Fruit fly (Drosophila melanogaster): ENCODE measurements around the gene CG31688.

CG31688 gene

DNA sequence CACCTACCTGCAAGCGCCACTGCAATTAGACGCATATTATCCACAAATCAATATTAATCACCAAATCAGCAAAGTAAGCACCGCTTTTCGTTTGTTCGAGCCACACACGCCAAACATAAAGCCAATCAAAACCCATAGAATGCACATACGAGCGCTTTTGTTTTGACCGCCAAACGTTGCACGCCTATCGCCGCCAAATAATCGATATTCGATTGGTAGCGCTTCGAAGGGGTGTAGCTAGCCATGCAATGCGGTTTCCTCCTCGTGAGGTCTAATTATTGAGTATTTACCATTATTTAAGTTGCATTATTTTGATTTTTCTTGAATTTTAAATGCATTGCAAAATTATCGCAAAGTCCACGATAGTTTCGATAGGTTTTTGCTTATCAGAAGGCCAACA, 1.4 kb downstream of the CG31688 start (continued):
- TF ChIP-seq ato (GFP tag; IDR thresholded peaks at IDR 0.05; ENCODE audit: partially characterized antibody), result peak; percentile 57
- no peak for TF ChIP-seq CG17361 (GFP tag; IDR thresholded peaks at IDR 0.05)
- TF ChIP-seq Bgb (GFP tag; IDR thresholded peaks at IDR 0.05; ENCODE audit: partially characterized antibody), result peak; percentile 65
- no peak for TF ChIP-seq org-1 (GFP tag; optimal IDR thresholded peaks at IDR 0.05)
- TF ChIP-seq maf-S (GFP tag; optimal IDR thresholded peaks at IDR 0.05), result no peak
- no peak for TF ChIP-seq B-H1 (GFP tag; IDR thresholded peaks at IDR 0.05)
- peak; percentile 79 for TF ChIP-seq Dp (GFP tag; optimal IDR thresholded peaks at IDR 0.05)
- TF ChIP-seq CG31441 (GFP tag; IDR thresholded peaks at IDR 0.05), result no peak
- no peak for TF ChIP-seq H2.0 (GFP tag; IDR thresholded peaks at IDR 0.05)
- TF ChIP-seq CG32772 (GFP tag; IDR thresholded peaks at IDR 0.05), result no peak
- no peak for TF ChIP-seq CG16863 (GFP tag; optimal IDR thresholded peaks at IDR 0.05)
- no peak for TF ChIP-seq CG14667 (GFP tag; IDR thresholded peaks at IDR 0.05)
- TF ChIP-seq CG13123 (GFP tag; optimal IDR thresholded peaks at IDR 0.05), result no peak
- TF ChIP-seq Dref (GFP tag; IDR thresholded peaks at IDR 0.05), result peak; percentile 66
- peak; percentile 72 for TF ChIP-seq zen2 (GFP tag; IDR thresholded peaks at IDR 0.05; ENCODE audit: partially characterized antibody)
- no peak for TF ChIP-seq CG13296 (GFP tag; optimal IDR thresholded peaks at IDR 0.05)
- no peak for TF ChIP-seq nerfin-1 (tag; optimal IDR thresholded peaks at IDR 0.05)
- TF ChIP-seq CG11560 (tag; IDR thresholded peaks at IDR 0.05), result no peak; the same call in 2 of the 3 replicates
- TF ChIP-seq luna (GFP tag; optimal IDR thresholded peaks at IDR 0.05), result no peak
- peak; percentile 72 for TF ChIP-seq CG2116 (GFP tag; optimal IDR thresholded peaks at IDR 0.05)
- no peak for TF ChIP-seq B-H2 (GFP tag; optimal IDR thresholded peaks at IDR 0.05)
- TF ChIP-seq pita (GFP tag; optimal IDR thresholded peaks at IDR 0.05), result no peak
- TF ChIP-seq Lhr (GFP tag; optimal IDR thresholded peaks at IDR 0.05), result peak; percentile 6
- no peak for TF ChIP-seq Lpt (GFP tag; optimal IDR thresholded peaks at IDR 0.05)
- TF ChIP-seq CG7963 (GFP tag; IDR thresholded peaks at IDR 0.05; ENCODE audit: partially characterized antibody), result peak; percentile 63; the same call in 1 of the 3 replicates
- TF ChIP-seq CG6791 (GFP tag; IDR thresholded peaks at IDR 0.05; ENCODE audit: partially characterized antibody), result peak; percentile 79
- TF ChIP-seq sisA (GFP tag; IDR thresholded peaks at IDR 0.05), result no peak
- peak; percentile 84 for TF ChIP-seq Dll (GFP tag; IDR thresholded peaks at IDR 0.05; ENCODE audit: partially characterized antibody)
- TF ChIP-seq Scr (GFP tag; IDR thresholded peaks at IDR 0.05; ENCODE audit: partially characterized antibody), result peak; percentile 73
- no peak for TF ChIP-seq tap (tag; optimal IDR thresholded peaks at IDR 0.05)

DNA sequence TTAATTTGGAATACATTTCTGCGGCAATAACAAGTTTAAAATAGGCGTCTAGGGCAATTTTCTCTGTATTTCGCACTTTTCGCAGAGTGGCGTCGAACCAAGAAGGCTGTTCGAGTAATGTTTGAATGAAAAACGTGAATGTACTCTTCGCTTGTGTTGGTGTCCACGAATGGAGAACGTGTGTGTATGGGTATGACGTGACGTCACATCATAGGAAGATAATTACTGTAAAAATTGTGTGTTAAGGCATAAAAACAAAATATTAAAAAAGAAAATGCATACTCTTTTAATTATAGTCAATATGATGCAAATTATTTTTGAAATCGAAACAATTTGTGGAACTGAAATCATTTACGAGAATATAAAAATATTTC, 2.4 kb downstream of the CG31688 start:
- TF ChIP-seq CG6689 (GFP tag; IDR thresholded peaks at IDR 0.05) (peak; percentile 26; the same call in 1 of the 2 replicates), CG2712 (tag; optimal IDR thresholded peaks at IDR 0.05) (peak; percentile 13), sens (GFP tag) (peak; percentile 85), slbo (GFP tag; IDR thresholded peaks at IDR 0.05) (no peak), CG9437 (GFP tag; optimal IDR thresholded peaks at IDR 0.05) (peak; percentile 50), CG2199 (GFP tag; IDR thresholded peaks at IDR 0.05) (no peak), cg (GFP tag; optimal IDR thresholded peaks at IDR 0.05) (peak; percentile 38)

DNA sequence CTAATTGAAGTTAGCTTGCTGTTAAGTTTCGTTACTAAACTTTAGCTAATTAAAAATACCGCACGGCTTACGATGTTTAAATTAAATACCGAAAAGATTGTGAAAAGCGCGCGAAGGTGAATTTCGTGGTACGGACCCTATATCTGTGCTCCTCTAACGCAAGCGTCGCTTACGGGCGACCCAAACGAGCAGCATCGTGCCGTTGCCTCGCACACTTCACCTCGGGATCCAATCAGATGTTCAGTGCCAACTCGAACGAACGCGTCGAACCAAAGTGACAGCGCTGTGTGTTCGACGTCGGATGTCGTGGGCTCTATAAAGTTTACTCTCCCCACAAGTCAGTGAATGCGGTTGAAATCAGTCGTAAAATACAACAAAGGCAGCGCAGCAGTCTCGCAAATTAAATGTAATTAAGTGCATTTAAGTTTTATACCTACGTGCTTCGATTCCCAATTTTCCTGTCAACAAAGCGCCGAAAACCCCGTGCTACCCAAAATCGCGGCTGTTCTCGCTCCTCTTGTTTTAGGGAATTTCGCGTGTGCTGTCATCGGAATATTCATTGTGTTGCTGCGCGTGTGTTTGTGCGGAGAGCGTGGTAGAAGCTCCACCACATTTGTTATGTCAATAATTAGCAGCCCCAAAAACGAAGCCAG, 2.9 kb downstream of the CG31688 start:
- TF ChIP-seq ERR (GFP tag; optimal IDR thresholded peaks at IDR 0.05), result no peak
- no peak for TF ChIP-seq ase (GFP tag; IDR thresholded peaks at IDR 0.05)
- TF ChIP-seq ac (GFP tag; optimal IDR thresholded peaks at IDR 0.05), result no peak
- 0 out of 2 replicates have a peak, but pooled peaks have one; percentile 29 for TF ChIP-seq Ada2b (GFP tag; IDR thresholded peaks at IDR 0.05)
- TF ChIP-seq CG9817 (tag; optimal IDR thresholded peaks at IDR 0.05), result no peak
- TF ChIP-seq crp (GFP tag; optimal IDR thresholded peaks at IDR 0.05), result peak in 1 of 2 experiments; percentile 75
- peak; percentile 80 for TF ChIP-seq Dp (GFP tag; optimal IDR thresholded peaks at IDR 0.05)
- TF ChIP-seq stc (GFP tag; IDR thresholded peaks at IDR 0.05), result no peak
- peak; percentile 50; the same call in 1 of the 2 replicates for TF ChIP-seq Bgb (GFP tag; IDR thresholded peaks at IDR 0.05; ENCODE audit: partially characterized antibody)
- no peak for TF ChIP-seq CG1792 (GFP tag; optimal IDR thresholded peaks at IDR 0.05)
- no peak for TF ChIP-seq fd102C (GFP tag; optimal IDR thresholded peaks at IDR 0.05)
- peak; percentile 48 for TF ChIP-seq mirr (GFP tag; optimal IDR thresholded peaks at IDR 0.05)
- peak; percentile 38 for TF ChIP-seq BEAF-32 (GFP tag; optimal IDR thresholded peaks at IDR 0.05)
- TF ChIP-seq CG34224 (GFP tag; IDR thresholded peaks at IDR 0.05; ENCODE audit: partially characterized antibody), result no peak
